2 fruit fly cellular contexts compared by ENCODE assay signal in genomic region chr2L:18481064-18481463, dm6.
TF ChIP-seq lines count a peak whose summit lies in the region.

No protein-coding gene starts in this region.

- no peak for TF ChIP-seq CTCF in whole organism, embryonic (GFP tag; optimal IDR thresholded peaks at IDR 0.05; lab: Kevin White, UChicago)

TF ChIP-seq in whole organism, embryonic, 481 proteins besides CTCF, POLR2A, EP300 and RAD21 (continues in another document):
- no peak for TF ChIP-seq dati (GFP tag; IDR thresholded peaks at IDR 0.05; lab: Robert Waterston, UW)
- peak; percentile 19 for TF ChIP-seq CG15269 (tag; optimal IDR thresholded peaks at IDR 0.05; lab: Kevin White, UChicago)
- no peak for TF ChIP-seq CG13123 (GFP tag; optimal IDR thresholded peaks at IDR 0.05; lab: Kevin White, UChicago)
- no peak for TF ChIP-seq crp (GFP tag; optimal IDR thresholded peaks at IDR 0.05; lab: Kevin White, UChicago)
- TF ChIP-seq CG6683 (GFP tag; optimal IDR thresholded peaks at IDR 0.05; lab: Kevin White, UChicago), result peak; percentile 9
- no peak for TF ChIP-seq ERR (GFP tag; optimal IDR thresholded peaks at IDR 0.05; lab: Kevin White, UChicago)
- TF ChIP-seq CG10565 (GFP tag; optimal IDR thresholded peaks at IDR 0.05; lab: Kevin White, UChicago), result no peak
- TF ChIP-seq insv (GFP tag; optimal IDR thresholded peaks at IDR 0.05; lab: Kevin White, UChicago), result no peak
- no peak for TF ChIP-seq gsb-n (tag; optimal IDR thresholded peaks at IDR 0.05; lab: Kevin White, UChicago)
- TF ChIP-seq Hmr (GFP tag; optimal IDR thresholded peaks at IDR 0.05; lab: Kevin White, UChicago), result peak; percentile 60
- TF ChIP-seq nerfin-1 (tag; optimal IDR thresholded peaks at IDR 0.05; lab: Kevin White, UChicago), result no peak
- TF ChIP-seq HLHmδ (GFP tag; optimal IDR thresholded peaks at IDR 0.05; lab: Kevin White, UChicago), result no peak
- TF ChIP-seq Bteb2 (GFP tag; optimal IDR thresholded peaks at IDR 0.05; lab: Kevin White, UChicago), result no peak
- no peak for TF ChIP-seq Gug (GFP tag; IDR thresholded peaks at IDR 0.05; lab: Robert Waterston, UW)
- TF ChIP-seq zfh1 (GFP tag; IDR thresholded peaks at IDR 0.05; lab: Robert Waterston, UW), result no peak
- peak; percentile 57 for TF ChIP-seq PHDP (tag; optimal IDR thresholded peaks at IDR 0.05; lab: Kevin White, UChicago)
- no peak for TF ChIP-seq dan (GFP tag; IDR thresholded peaks at IDR 0.05; lab: Robert Waterston, UW)
- TF ChIP-seq CG12155 (GFP tag; optimal IDR thresholded peaks at IDR 0.05; lab: Kevin White, UChicago), result no peak
- peak; percentile 49 for TF ChIP-seq CG2678 (tag; optimal IDR thresholded peaks at IDR 0.05; lab: Kevin White, UChicago)
- no peak for TF ChIP-seq ken (GFP tag; IDR thresholded peaks at IDR 0.05; lab: Robert Waterston, UW)
- TF ChIP-seq CG1233 (GFP tag; optimal IDR thresholded peaks at IDR 0.05; lab: Kevin White, UChicago), result no peak
- TF ChIP-seq gro (GFP tag; optimal IDR thresholded peaks at IDR 0.05; lab: Kevin White, UChicago), result no peak
- peak; percentile 26 for TF ChIP-seq CG15514 (GFP tag; optimal IDR thresholded peaks at IDR 0.05; lab: Kevin White, UChicago)
- no peak for TF ChIP-seq ind (GFP tag; optimal IDR thresholded peaks at IDR 0.05; lab: Kevin White, UChicago)
- TF ChIP-seq trh (GFP tag; optimal IDR thresholded peaks at IDR 0.05; lab: Kevin White, UChicago), result no peak
- no peak for TF ChIP-seq CG7963 (GFP tag; IDR thresholded peaks at IDR 0.05; lab: Robert Waterston, UW; ENCODE audit: partially characterized antibody)
- peak; percentile 19 for TF ChIP-seq Meics (GFP tag; optimal IDR thresholded peaks at IDR 0.05; lab: Kevin White, UChicago)
- no peak for TF ChIP-seq tx (GFP tag; optimal IDR thresholded peaks at IDR 0.05; lab: Kevin White, UChicago)
- TF ChIP-seq fd3F (GFP tag; optimal IDR thresholded peaks at IDR 0.05; lab: Kevin White, UChicago), result peak; percentile 60
- peak; percentile 18 for TF ChIP-seq CG7556 (GFP tag; optimal IDR thresholded peaks at IDR 0.05; lab: Kevin White, UChicago)
- peak; percentile 33; the same call in 1 of the 2 replicates for TF ChIP-seq Rfx (GFP tag; IDR thresholded peaks at IDR 0.05; lab: Robert Waterston, UW)
- TF ChIP-seq Hand (GFP tag; optimal IDR thresholded peaks at IDR 0.05; lab: Kevin White, UChicago), result no peak
- TF ChIP-seq kni (GFP tag; optimal IDR thresholded peaks at IDR 0.05; lab: Kevin White, UChicago), result no peak
- TF ChIP-seq CG2116 (GFP tag; optimal IDR thresholded peaks at IDR 0.05; lab: Kevin White, UChicago), result no peak
- TF ChIP-seq CG3407 (GFP tag; optimal IDR thresholded peaks at IDR 0.05; lab: Kevin White, UChicago), result no peak
- no peak for TF ChIP-seq CG10321 (GFP tag; IDR thresholded peaks at IDR 0.05; lab: Robert Waterston, UW)
- no peak for TF ChIP-seq CG32772 (GFP tag; IDR thresholded peaks at IDR 0.05; lab: Robert Waterston, UW)
- TF ChIP-seq Camta (GFP tag; optimal IDR thresholded peaks at IDR 0.05; lab: Kevin White, UChicago), result no peak
- TF ChIP-seq p53 (GFP tag; optimal IDR thresholded peaks at IDR 0.05; lab: Kevin White, UChicago), result no peak
- TF ChIP-seq sens (GFP tag; lab: Kevin White, UChicago), result peak; percentile 43
- no peak for TF ChIP-seq CG9932 (GFP tag; IDR thresholded peaks at IDR 0.05; lab: Robert Waterston, UW)
- TF ChIP-seq bowl (GFP tag; IDR thresholded peaks at IDR 0.05; lab: Robert Waterston, UW), result no peak
- TF ChIP-seq CoRest (tag; optimal IDR thresholded peaks at IDR 0.05; lab: Kevin White, UChicago), result peak; percentile 6
- TF ChIP-seq Hey (tag; optimal IDR thresholded peaks at IDR 0.05; lab: Kevin White, UChicago), result no peak
- no peak for TF ChIP-seq CG43689 (GFP tag; IDR thresholded peaks at IDR 0.05; lab: Robert Waterston, UW)
- peak; percentile 48 for TF ChIP-seq lab (GFP tag; optimal IDR thresholded peaks at IDR 0.05; lab: Kevin White, UChicago)
- no peak for TF ChIP-seq CG11456 (GFP tag; IDR thresholded peaks at IDR 0.05; lab: Robert Waterston, UW)
- peak; percentile 43 for TF ChIP-seq unpg (GFP tag; optimal IDR thresholded peaks at IDR 0.05; lab: Kevin White, UChicago)
- no peak for TF ChIP-seq CG9797 (GFP tag; optimal IDR thresholded peaks at IDR 0.05; lab: Kevin White, UChicago)

TF ChIP-seq in whole organism, prepupa, 60 proteins besides CTCF, POLR2A, EP300 and RAD21:
- no peak for TF ChIP-seq esn (GFP tag; optimal IDR thresholded peaks at IDR 0.05; lab: Kevin White, UChicago)
- TF ChIP-seq fkh (GFP tag; optimal IDR thresholded peaks at IDR 0.05; lab: Kevin White, UChicago), result peak; percentile 5
- TF ChIP-seq Eip78C (GFP tag; lab: Kevin White, UChicago), result peak; percentile 5
